Fruit fly (Drosophila melanogaster) whole organism, embryonic: Measurements from ENCODE around the gene Acp36DE.
A peak's percentile ranks its signal among the peaks of the same experiment; 100 is the strongest.

Source experiments
- Adf1 ChIP-seq: fragments of 200-800 bp; sonication (Bioruptor generic); IDR thresholded peaks from 2 replicates; pipeline ENCODE4 v1.3.6; 2022; ENCODE audit warnings: missing biosample characterization, missing genetic modification characterization
- Antp ChIP-seq: fragments of 200-800 bp; sonication (Bioruptor generic); optimal IDR thresholded peaks from 3 replicates; lab custom pipeline; 2016; ENCODE audit warnings: missing biosample characterization, missing genetic modification characterization
- Awh ChIP-seq: fragments of 200-800 bp; sonication (Bioruptor generic); IDR thresholded peaks from 2 replicates; pipeline ENCODE4, ENCODE4 v1.3.6; 2022; ENCODE audit warnings: missing biosample characterization, missing genetic modification characterization
- CG10543 ChIP-seq: fragments of 200-800 bp; sonication (Bioruptor generic); optimal IDR thresholded peaks from 3 replicates; lab custom pipeline; 2017; ENCODE audit warnings: missing biosample characterization, mild to moderate bottlenecking, missing genetic modification characterization, moderate library complexity
- CG11723 ChIP-seq: fragments of 200-800 bp; sonication (Bioruptor generic); optimal IDR thresholded peaks from 2 replicates; lab custom pipeline; 2017; ENCODE audit warnings: missing biosample characterization, mild to moderate bottlenecking, missing genetic modification characterization
- CG15269 ChIP-seq: fragments of 200-800 bp; sonication (Bioruptor generic); optimal IDR thresholded peaks from 2 replicates; lab custom pipeline; 2018; ENCODE audit warnings: missing biosample characterization, mild to moderate bottlenecking, missing genetic modification characterization, moderate library complexity
- CG1602 ChIP-seq: fragments of 200-800 bp; sonication (Bioruptor generic); optimal IDR thresholded peaks from 3 replicates; lab custom pipeline; 2016; ENCODE audit warnings: missing biosample characterization, missing genetic modification characterization
- CG16779 ChIP-seq: fragments of 200-800 bp; sonication (Bioruptor generic); IDR thresholded peaks from 2 replicates; pipeline ENCODE4 v1.3.6; 2022; ENCODE audit warnings: missing biosample characterization, missing genetic modification characterization
- CG17186 ChIP-seq: fragments of 200-800 bp; sonication (Bioruptor generic); optimal IDR thresholded peaks from 3 replicates; lab custom pipeline; 2017; ENCODE audit warnings: missing biosample characterization, missing genetic modification reagents, missing genetic modification characterization
- CG17359 ChIP-seq: fragments of 200-800 bp; sonication (Bioruptor generic); optimal IDR thresholded peaks from 3 replicates; lab custom pipeline; 2018; ENCODE audit warnings: missing biosample characterization, mild to moderate bottlenecking, missing genetic modification characterization, moderate library complexity
- CG17568 ChIP-seq: fragments of 200-800 bp; sonication (Bioruptor generic); optimal IDR thresholded peaks from 2 replicates; lab custom pipeline; 2018; ENCODE audit warnings: missing biosample characterization, mild to moderate bottlenecking, missing genetic modification characterization, moderate library complexity
- CG17829 ChIP-seq: fragments of 200-800 bp; optimal IDR thresholded peaks from 2 replicates; lab custom pipeline; 2019; ENCODE audit warnings: missing biosample characterization, mild to moderate bottlenecking, missing genetic modification characterization, moderate library complexity
- CG18011 ChIP-seq: fragments of 200-800 bp; sonication (Bioruptor generic); optimal IDR thresholded peaks from 2 replicates; lab custom pipeline; 2017; ENCODE audit warnings: missing biosample characterization, missing genetic modification characterization, mild to moderate bottlenecking, moderate library complexity, missing genotype
- CG18619 ChIP-seq: fragments of 200-800 bp; sonication (Bioruptor generic); optimal IDR thresholded peaks from 3 replicates; lab custom pipeline; 2017; ENCODE audit warnings: missing biosample characterization, mild to moderate bottlenecking, missing genetic modification characterization
- CG33213 ChIP-seq: fragments of 200-800 bp; sonication (Bioruptor generic); optimal IDR thresholded peaks from 3 replicates; lab custom pipeline; 2016; ENCODE audit warnings: missing biosample characterization, missing genetic modification characterization
- CG34224 ChIP-seq: fragments of 200-800 bp; sonication (Bioruptor generic); IDR thresholded peaks from 3 replicates; pipeline ENCODE4 v1.3.6; 2022; ENCODE audit warnings: missing biosample characterization, missing genetic modification characterization; ENCODE audit not compliant: partially characterized antibody
- CG34422 ChIP-seq: fragments of 200-800 bp; sonication (Bioruptor generic); IDR thresholded peaks from 3 replicates; pipeline ENCODE4 v1.3.6; 2022; ENCODE audit warnings: missing biosample characterization, missing genetic modification characterization
- CG5180 ChIP-seq: fragments of 200-800 bp; sonication (Bioruptor generic); optimal IDR thresholded peaks from 3 replicates; lab custom pipeline; 2017; ENCODE audit warnings: missing biosample characterization, missing genetic modification characterization, mild to moderate bottlenecking, moderate library complexity, missing genetic modification reagents
- CG6654 ChIP-seq: fragments of 200-800 bp; sonication (Bioruptor generic); optimal IDR thresholded peaks from 2 replicates; lab custom pipeline; 2017; ENCODE audit warnings: missing biosample characterization, mild to moderate bottlenecking, missing genetic modification characterization
- CG6689 ChIP-seq: fragments of 200-800 bp; sonication (Bioruptor generic); IDR thresholded peaks from 2 replicates; pipeline ENCODE4 v1.3.6; 2022; ENCODE audit warnings: missing biosample characterization, missing genetic modification characterization
- CG8089 ChIP-seq: fragments of 200-800 bp; sonication (Bioruptor generic); optimal IDR thresholded peaks from 3 replicates; lab custom pipeline; 2016; ENCODE audit warnings: missing biosample characterization, missing genetic modification characterization
- CG8924 ChIP-seq: fragments of 200-800 bp; optimal IDR thresholded peaks from 3 replicates; lab custom pipeline; 2019; ENCODE audit warnings: missing biosample characterization, mild to moderate bottlenecking, missing genetic modification characterization, moderate library complexity
- CG9609 ChIP-seq: fragments of 200-800 bp; sonication (Bioruptor generic); optimal IDR thresholded peaks from 3 replicates; lab custom pipeline; 2016; ENCODE audit warnings: missing biosample characterization, missing genetic modification characterization
- CG9932 ChIP-seq: fragments of 200-800 bp; sonication (Bioruptor generic); IDR thresholded peaks from 2 replicates; pipeline ENCODE4 v1.3.6; 2022; ENCODE audit warnings: missing biosample characterization, missing genetic modification characterization
- Dll ChIP-seq: fragments of 200-800 bp; sonication (Bioruptor generic); IDR thresholded peaks from 4 replicates; pipeline ENCODE4 v1.3.6; 2022; ENCODE audit warnings: missing biosample characterization, missing genetic modification characterization; ENCODE audit not compliant: partially characterized antibody
- HLH4C ChIP-seq: fragments of 200-800 bp; sonication (Bioruptor generic); IDR thresholded peaks from 3 replicates; pipeline ENCODE4 v1.3.6; 2022; ENCODE audit warnings: missing biosample characterization, missing genetic modification characterization; ENCODE audit not compliant: partially characterized antibody
- Hr39 ChIP-seq: fragments of >200 bp; optimal IDR thresholded peaks from 2 replicates; lab custom pipeline; 2017
- MBD-R2 ChIP-seq: fragments of 200-800 bp; sonication (Bioruptor generic); IDR thresholded peaks from 2 replicates; pipeline ENCODE4 v1.3.6; 2022; ENCODE audit warnings: missing biosample characterization, missing genetic modification characterization
- MTF-1 ChIP-seq: fragments of 200-800 bp; sonication (Bioruptor generic); optimal IDR thresholded peaks from 2 replicates; lab custom pipeline; 2018; ENCODE audit warnings: missing biosample characterization, mild to moderate bottlenecking, missing genetic modification characterization, borderline replicate concordance
- Meics ChIP-seq: fragments of 200-800 bp; sonication (Bioruptor generic); optimal IDR thresholded peaks from 2 replicates; lab custom pipeline; 2017; ENCODE audit warnings: missing biosample characterization, mild to moderate bottlenecking, missing genetic modification characterization
- Myb ChIP-seq: fragments of 200-800 bp; sonication (Bioruptor generic); optimal IDR thresholded peaks from 2 replicates; lab custom pipeline; 2016; ENCODE audit warnings: missing biosample characterization, missing genetic modification characterization
- Oaz ChIP-seq: fragments of 200-800 bp; sonication (Bioruptor generic); IDR thresholded peaks from 2 replicates; pipeline ENCODE4 v1.3.6; 2022; ENCODE audit warnings: missing biosample characterization, missing genetic modification characterization
- Stat92E ChIP-seq, 3 experiments: fragments of >200 bp in 2 of 3; fragments of 200-800 bp in 1 of 3; sonication (Bioruptor generic) in 1 of 3; optimal IDR thresholded peaks; 2 replicates each; lab custom pipeline; 2017 to 2019; ENCODE audit warnings: missing biosample characterization in 3 of 3, missing genetic modification characterization in 3 of 3, mild to moderate bottlenecking in 1 of 3, moderate library complexity in 1 of 3
- bbx ChIP-seq: fragments of 200-800 bp; sonication (Bioruptor generic); IDR thresholded peaks from 2 replicates; pipeline ENCODE4 v1.3.6; 2022; ENCODE audit warnings: missing biosample characterization, missing genetic modification characterization; ENCODE audit not compliant: partially characterized antibody
- croc ChIP-seq: fragments of 200-800 bp; sonication (Bioruptor generic); conservative IDR thresholded peaks from 3 replicates; pipeline ENCODE4 v1.3.6; 2022; ENCODE audit warnings: missing biosample characterization, missing genetic modification characterization
- dati ChIP-seq: fragments of 200-800 bp; sonication (Bioruptor generic); IDR thresholded peaks from 2 replicates; pipeline ENCODE4 v1.3.6; 2022; ENCODE audit warnings: missing biosample characterization, missing genetic modification characterization
- dmrt11E ChIP-seq: fragments of 200-800 bp; sonication (Bioruptor generic); optimal IDR thresholded peaks from 3 replicates; lab custom pipeline; 2018; ENCODE audit warnings: missing biosample characterization, mild to moderate bottlenecking, missing genetic modification characterization, moderate library complexity
- dmrt99B ChIP-seq: fragments of 200-800 bp; sonication (Bioruptor generic); optimal IDR thresholded peaks from 2 replicates; lab custom pipeline; 2018; ENCODE audit warnings: missing biosample characterization, mild to moderate bottlenecking, missing genetic modification characterization, moderate library complexity
- gsb ChIP-seq: fragments of 200-800 bp; sonication (Bioruptor generic); IDR thresholded peaks from 2 replicates; pipeline ENCODE4 v1.3.6; 2022; ENCODE audit warnings: missing biosample characterization, missing genetic modification characterization
- hb ChIP-seq: fragments of 200-800 bp; sonication (Bioruptor generic); IDR thresholded peaks from 3 replicates; pipeline ENCODE4 v1.3.6; 2022; ENCODE audit warnings: missing biosample characterization, missing genetic modification characterization; ENCODE audit not compliant: partially characterized antibody
- hbn ChIP-seq: fragments of 200-800 bp; sonication (Bioruptor generic); IDR thresholded peaks from 2 replicates; pipeline ENCODE4 v1.3.6; 2022; ENCODE audit warnings: missing biosample characterization, missing genetic modification characterization; ENCODE audit not compliant: partially characterized antibody
- ind ChIP-seq: fragments of 200-800 bp; sonication (Bioruptor generic); optimal IDR thresholded peaks from 3 replicates; lab custom pipeline; 2016; ENCODE audit warnings: missing biosample characterization, missing genetic modification characterization
- lilli ChIP-seq: fragments of 200-800 bp; sonication (Bioruptor generic); optimal IDR thresholded peaks from 3 replicates; lab custom pipeline; 2016; ENCODE audit warnings: missing biosample characterization, missing genetic modification characterization
- mam ChIP-seq: fragments of 200-800 bp; sonication (Bioruptor generic); optimal IDR thresholded peaks from 3 replicates; lab custom pipeline; 2016; ENCODE audit warnings: missing biosample characterization, missing genetic modification characterization
- nmo ChIP-seq: fragments of 200-800 bp; sonication (Bioruptor generic); optimal IDR thresholded peaks from 2 replicates; lab custom pipeline; 2018; ENCODE audit warnings: missing biosample characterization, mild to moderate bottlenecking, missing genetic modification characterization, moderate library complexity
- tup ChIP-seq: fragments of 200-800 bp; sonication (Bioruptor generic); optimal IDR thresholded peaks from 2 replicates; lab custom pipeline; 2016; ENCODE audit warnings: missing biosample characterization, mild to moderate bottlenecking, missing genetic modification characterization, moderate library complexity
- vnd ChIP-seq: fragments of 200-800 bp; sonication (Bioruptor generic); IDR thresholded peaks from 3 replicates; pipeline ENCODE4 v1.3.6; 2022; ENCODE audit warnings: missing biosample characterization, missing genetic modification characterization; ENCODE audit not compliant: partially characterized antibody
- zen ChIP-seq: fragments of 200-800 bp; sonication (Bioruptor generic); optimal IDR thresholded peaks from 3 replicates; lab custom pipeline; 2018; ENCODE audit warnings: missing biosample characterization, mild to moderate bottlenecking, missing genetic modification characterization, moderate library complexity
- zf30C ChIP-seq: fragments of 200-800 bp; sonication (Bioruptor generic); optimal IDR thresholded peaks from 3 replicates; lab custom pipeline; 2018; ENCODE audit warnings: missing biosample characterization, mild to moderate bottlenecking, missing genetic modification characterization
- zfh2 ChIP-seq: fragments of 200-800 bp; sonication (Bioruptor generic); optimal IDR thresholded peaks from 2 replicates; lab custom pipeline; 2016; ENCODE audit warnings: missing biosample characterization, missing genetic modification characterization

Gene Acp36DE

dm6 chr2L:18377109-18377508 lies 18.3 kb upstream of the Acp36DE start (continued):
- no peak for TF ChIP-seq CG8089 (GFP tag; lab: Kevin White, UChicago)
- TF ChIP-seq CG9609 (GFP tag; lab: Kevin White, UChicago): peak; percentile 10
- TF ChIP-seq nmo (GFP tag; lab: Kevin White, UChicago): peak; percentile 44
- no peak for TF ChIP-seq CG6654 (GFP tag; lab: Kevin White, UChicago)
- no peak for TF ChIP-seq CG16779 (GFP tag; lab: Robert Waterston, UW)
- TF ChIP-seq CG5180 (GFP tag; lab: Kevin White, UChicago): no peak
- TF ChIP-seq CG33213: no peak
- peak; percentile 26 for TF ChIP-seq CG17829
- no peak for TF ChIP-seq Stat92E (GFP tag; optimal IDR thresholded peaks at IDR 0.05; lab: Kevin White, UChicago)
- no peak for TF ChIP-seq Adf1 (GFP tag; lab: Robert Waterston, UW)
- no peak for TF ChIP-seq Awh (GFP tag; lab: Robert Waterston, UW)
- peak; percentile 56; the same call in 1 of the 3 replicates for TF ChIP-seq CG34422 (GFP tag; lab: Robert Waterston, UW)
- no peak for TF ChIP-seq CG34224 (GFP tag; lab: Robert Waterston, UW)
- TF ChIP-seq zen (tag; lab: Kevin White, UChicago): no peak
- TF ChIP-seq croc (GFP tag; lab: Robert Waterston, UW): no peak
- TF ChIP-seq vnd (GFP tag; lab: Robert Waterston, UW): no peak
- TF ChIP-seq Antp (GFP tag; lab: Kevin White, UChicago): peak; percentile 12
- TF ChIP-seq bbx: no peak
- TF ChIP-seq CG17568 (GFP tag; lab: Kevin White, UChicago): peak; percentile 17
- no peak for TF ChIP-seq Hr39 (lab: Kevin White, UChicago)
- TF ChIP-seq CG1602 (GFP tag; lab: Kevin White, UChicago): no peak
- TF ChIP-seq hbn (GFP tag; lab: Robert Waterston, UW): no peak
- TF ChIP-seq CG10543 (GFP tag; lab: Kevin White, UChicago): no peak
- no peak for TF ChIP-seq zf30C (GFP tag; lab: Kevin White, UChicago)
- no peak for TF ChIP-seq CG11723 (GFP tag; lab: Kevin White, UChicago)
- TF ChIP-seq CG15269: peak; percentile 60
- peak; percentile 57 for TF ChIP-seq lilli (GFP tag; lab: Kevin White, UChicago)
- no peak for TF ChIP-seq zfh2
- peak; percentile 13 for TF ChIP-seq CG18619 (GFP tag; lab: Kevin White, UChicago)
- 0 out of 2 replicates have a peak, but pooled peaks have one; percentile 25 for TF ChIP-seq CG9932 (GFP tag; lab: Robert Waterston, UW)
- TF ChIP-seq mam (GFP tag; lab: Kevin White, UChicago): peak; percentile 57
- no peak for TF ChIP-seq Oaz
- TF ChIP-seq dmrt11E (tag; lab: Kevin White, UChicago): no peak
- TF ChIP-seq Dll (GFP tag; lab: Robert Waterston, UW): no peak
- TF ChIP-seq Myb (GFP tag; lab: Kevin White, UChicago): peak; percentile 20
- peak; percentile 44 for TF ChIP-seq ind
- peak; percentile 45 for TF ChIP-seq CG8924 (tag; lab: Kevin White, UChicago)
- no peak for TF ChIP-seq MTF-1
- peak; percentile 28; the same call in 1 of the 2 replicates for TF ChIP-seq CG6689 (GFP tag; lab: Robert Waterston, UW)
- TF ChIP-seq tup (GFP tag; lab: Kevin White, UChicago): no peak
- TF ChIP-seq gsb: no peak
- TF ChIP-seq hb (GFP tag; lab: Robert Waterston, UW): no peak
- no peak for TF ChIP-seq CG18011
- peak; percentile 61 for TF ChIP-seq Meics (GFP tag; lab: Kevin White, UChicago)
- no peak for TF ChIP-seq CG17186
- peak; percentile 53 for TF ChIP-seq CG17359 (tag; lab: Kevin White, UChicago)
- no peak; the same call in 1 of the 2 replicates for TF ChIP-seq MBD-R2 (GFP tag; lab: Robert Waterston, UW)
- no peak for TF ChIP-seq dati (GFP tag; lab: Robert Waterston, UW)
- TF ChIP-seq HLH4C (GFP tag; lab: Robert Waterston, UW): no peak
- peak; percentile 64 for TF ChIP-seq dmrt99B
